Fruit fly (Drosophila melanogaster) Kc167 (cell line): ENCODE data around the gene CG15203.

Experiments used
- Myc ChIP-seq: fragments of >200 bp; optimal IDR thresholded peaks from 2 replicates; lab custom pipeline; 2017; ENCODE audit warnings: missing external identifiers
- Sin3A ChIP-seq: fragments of >200 bp; optimal IDR thresholded peaks from 2 replicates; lab custom pipeline; 2018; ENCODE audit warnings: missing external identifiers
- h ChIP-seq: fragments of >200 bp; optimal IDR thresholded peaks from 3 replicates; lab custom pipeline; 2018; ENCODE audit warnings: missing external identifiers
- insv ChIP-seq: fragments of >200 bp; optimal IDR thresholded peaks from 3 replicates; lab custom pipeline; 2018; ENCODE audit warnings: missing external identifiers
- psq ChIP-seq: fragments of >200 bp; optimal IDR thresholded peaks from 2 replicates; lab custom pipeline; 2017; ENCODE audit warnings: missing external identifiers
- ttk ChIP-seq: sonication (Bioruptor generic); optimal IDR thresholded peaks from 2 replicates; lab custom pipeline; 2017; ENCODE audit warnings: missing external identifiers

Gene CG15203

DNA sequence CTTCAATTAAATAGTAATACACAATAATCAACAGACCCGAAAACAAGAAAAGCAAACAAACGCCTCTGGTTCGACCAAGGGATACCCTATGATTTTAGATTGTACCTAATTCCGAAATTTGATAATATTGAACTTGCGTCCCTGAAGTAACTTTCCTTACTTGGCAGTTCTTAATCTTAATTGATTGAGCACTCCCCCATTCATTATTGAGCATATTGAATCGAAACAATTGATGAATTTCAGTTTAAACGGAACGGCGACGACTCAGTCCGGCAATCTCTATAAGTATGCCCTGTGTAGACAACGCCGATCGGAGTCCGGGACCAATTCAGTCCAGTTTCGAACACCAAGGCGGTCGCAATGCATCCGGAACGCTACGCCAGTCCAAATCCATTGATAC lies at the start of gene CG15203:
Gene CG15203 (plus strand): TSS at position 301 of the 400 bp plus-strand sequence.
- no peak for TF ChIP-seq psq

DNA sequence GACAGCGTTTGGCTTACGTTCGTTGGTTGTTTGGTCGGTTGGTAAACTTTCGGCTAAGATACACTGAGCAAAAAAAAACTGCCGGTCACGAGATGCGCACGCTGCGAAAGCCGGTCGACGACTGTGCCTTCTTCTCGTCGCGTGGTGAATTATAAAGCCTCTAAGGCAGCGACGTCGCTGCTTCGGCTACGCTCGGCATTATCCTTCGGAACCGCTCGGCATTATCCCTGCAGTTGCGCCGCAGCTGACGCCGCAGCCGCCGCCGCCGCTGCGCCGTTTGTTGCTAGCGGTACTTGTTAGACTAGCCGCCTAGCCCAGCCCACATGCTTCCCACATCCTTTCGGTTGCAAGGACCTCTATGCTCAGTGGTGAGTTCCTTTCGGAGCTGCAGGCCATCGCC lies 26.6 kb upstream of the CG15203 start, which contains the start of gene vex:
Gene vex (minus strand): TSS at position 114 of the 400 bp plus-strand sequence.
- no peak for TF ChIP-seq insv (lab: Kevin White, UChicago)
- no peak for TF ChIP-seq h
- TF ChIP-seq ttk (lab: Kevin White, UChicago): no peak
- TF ChIP-seq Myc (lab: Kevin White, UChicago): no peak
- no peak for TF ChIP-seq psq
- TF ChIP-seq Sin3A (lab: Kevin White, UChicago): no peak

DNA sequence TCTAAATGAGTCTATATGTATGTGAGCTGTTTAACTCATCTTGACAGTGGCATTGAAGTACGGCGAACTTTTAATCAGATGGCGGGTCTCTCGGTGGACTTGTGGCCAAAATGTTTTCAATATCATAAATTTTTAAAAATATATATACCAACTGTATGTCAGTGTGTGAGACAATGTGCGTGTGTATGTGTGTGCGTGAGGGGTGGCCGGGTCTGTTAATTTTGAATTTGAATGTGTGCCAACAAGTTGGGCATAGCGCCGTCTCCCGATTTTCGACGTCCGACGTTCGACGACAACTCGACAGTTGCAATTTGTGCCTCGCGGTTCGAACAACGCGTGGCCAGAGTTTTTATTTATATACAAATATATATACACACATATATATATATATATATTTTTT lies 21.9 kb upstream of the CG15203 start, which contains the start of gene SmydA-4:
Gene SmydA-4 (plus strand): TSS at position 301 of the 400 bp plus-strand sequence.
- no peak for TF ChIP-seq psq
- TF ChIP-seq Sin3A (lab: Kevin White, UChicago): no peak
- TF ChIP-seq Myc (lab: Kevin White, UChicago): no peak
- TF ChIP-seq ttk (lab: Kevin White, UChicago): no peak
- TF ChIP-seq h: no peak
- no peak for TF ChIP-seq insv (lab: Kevin White, UChicago)

DNA sequence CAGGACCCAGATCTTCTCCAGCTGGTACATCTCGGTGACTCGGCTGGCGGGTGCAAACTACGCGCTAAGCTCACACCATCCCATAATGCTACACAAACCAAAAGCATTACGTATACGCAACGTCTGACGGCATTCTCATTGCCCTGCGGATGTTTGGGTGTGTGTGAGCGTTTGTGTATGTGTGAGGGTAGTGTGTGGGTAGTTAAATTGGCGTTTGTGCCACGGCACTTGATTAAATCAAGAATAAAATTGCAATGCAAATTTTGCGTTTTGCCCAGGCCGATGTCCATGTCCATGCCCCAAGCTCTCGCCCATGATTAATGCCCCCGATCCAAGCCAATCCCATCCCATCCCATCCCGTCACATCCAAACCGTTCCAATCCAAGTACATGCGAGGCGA lies 12.9 kb upstream of the CG15203 start, which contains the start of gene CG1552:
Gene CG1552 (minus strand): TSS at position 101 of the 400 bp plus-strand sequence.
- TF ChIP-seq ttk (lab: Kevin White, UChicago) (no peak), psq (no peak), Sin3A (lab: Kevin White, UChicago) (no peak), insv (lab: Kevin White, UChicago) (no peak), h (no peak)

DNA sequence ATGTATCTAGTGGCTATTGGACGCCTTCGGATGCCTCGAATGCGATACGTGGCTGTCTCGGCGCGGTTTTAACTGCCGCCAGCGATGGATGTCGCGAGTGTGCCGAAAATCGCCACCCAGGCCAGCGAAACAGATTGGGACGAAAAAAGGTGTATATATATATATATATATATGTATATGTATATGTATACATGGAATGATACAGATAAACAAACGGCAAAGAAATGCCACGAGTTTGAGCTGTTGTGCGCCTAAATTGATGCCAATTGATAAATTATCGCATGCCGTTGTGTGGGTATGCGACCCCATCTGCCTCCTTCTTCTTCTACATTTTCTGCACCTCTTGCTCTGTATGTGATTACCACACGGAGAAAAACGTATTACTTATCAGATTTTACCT lies 6.8 kb upstream of the CG15203 start, which contains the start of gene CG1545:
Gene CG1545 (minus strand): TSS at position 101 of the 400 bp plus-strand sequence.
- TF ChIP-seq Myc (lab: Kevin White, UChicago) (no peak), psq (no peak), insv (lab: Kevin White, UChicago) (no peak), h (no peak), Sin3A (lab: Kevin White, UChicago) (no peak), ttk (lab: Kevin White, UChicago) (no peak)

DNA sequence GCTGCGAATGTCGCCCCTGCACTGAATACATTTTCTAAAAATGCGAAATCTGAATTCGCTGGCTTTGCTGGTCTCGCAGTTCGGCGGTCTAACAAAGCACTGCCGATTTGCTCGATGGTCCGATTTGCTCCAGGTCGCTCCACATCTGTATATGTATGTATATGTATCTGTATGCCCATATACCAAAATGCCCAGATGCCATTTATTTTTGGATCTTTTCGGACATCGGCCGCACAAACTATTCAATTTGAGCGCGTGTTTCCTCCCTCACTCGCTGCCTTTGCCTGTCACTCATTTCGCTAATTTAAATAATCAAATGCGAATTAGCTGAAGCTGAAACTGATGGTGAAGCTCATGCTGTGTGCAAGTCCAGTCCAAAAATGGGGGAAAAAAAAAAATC lies 3.3 kb upstream of the CG15203 start, which contains the start of gene CG1537:
Gene CG1537 (minus strand): TSS at position 101 of the 400 bp plus-strand sequence.
- TF ChIP-seq ttk (lab: Kevin White, UChicago): no peak
- TF ChIP-seq Sin3A (lab: Kevin White, UChicago): no peak

DNA sequence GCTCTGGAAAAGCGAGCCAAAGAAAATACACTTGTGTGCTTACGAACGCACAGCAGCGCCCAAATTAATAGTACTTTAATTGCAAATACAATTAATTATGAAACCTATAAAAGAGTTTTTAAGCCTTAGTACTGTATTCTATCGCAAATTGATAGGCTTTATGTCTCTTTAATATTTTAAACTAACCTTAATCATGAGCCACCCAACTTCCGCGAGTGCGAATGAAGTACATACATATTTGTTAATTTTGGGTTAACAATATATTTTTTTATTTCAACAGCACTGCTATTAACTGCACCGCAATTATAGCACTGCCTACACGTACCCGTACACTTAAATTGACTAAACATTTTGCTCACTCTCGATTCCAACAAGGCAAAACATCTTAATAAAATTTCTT lies 14.9 kb downstream of the CG15203 start:
- TF ChIP-seq ttk (lab: Kevin White, UChicago) (no peak), insv (lab: Kevin White, UChicago) (no peak), Sin3A (lab: Kevin White, UChicago) (no peak), Myc (lab: Kevin White, UChicago) (no peak), h (no peak), psq (no peak)

DNA sequence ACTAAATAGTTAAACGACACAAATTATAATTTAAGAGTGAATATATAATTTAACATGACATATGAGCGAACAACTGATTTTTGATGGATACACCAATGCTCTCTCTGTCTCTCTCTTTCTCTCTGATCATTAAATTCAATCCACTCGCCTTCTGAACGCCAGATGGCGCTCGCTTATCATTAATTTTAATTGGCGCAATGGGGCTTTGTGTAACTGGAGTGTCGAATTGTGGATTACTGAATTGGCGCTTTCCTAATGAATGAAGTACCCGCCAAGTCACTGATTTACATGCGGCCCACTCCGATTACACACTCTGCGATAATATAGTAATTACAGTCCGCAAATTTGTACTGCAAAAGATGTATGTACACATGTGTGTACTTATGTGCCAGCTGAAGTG lies 15.5 kb downstream of the CG15203 start:
- TF ChIP-seq Sin3A (lab: Kevin White, UChicago) (no peak), insv (lab: Kevin White, UChicago) (no peak), psq (no peak), ttk (lab: Kevin White, UChicago) (no peak), Myc (lab: Kevin White, UChicago) (no peak), h (peak; percentile 86)

DNA sequence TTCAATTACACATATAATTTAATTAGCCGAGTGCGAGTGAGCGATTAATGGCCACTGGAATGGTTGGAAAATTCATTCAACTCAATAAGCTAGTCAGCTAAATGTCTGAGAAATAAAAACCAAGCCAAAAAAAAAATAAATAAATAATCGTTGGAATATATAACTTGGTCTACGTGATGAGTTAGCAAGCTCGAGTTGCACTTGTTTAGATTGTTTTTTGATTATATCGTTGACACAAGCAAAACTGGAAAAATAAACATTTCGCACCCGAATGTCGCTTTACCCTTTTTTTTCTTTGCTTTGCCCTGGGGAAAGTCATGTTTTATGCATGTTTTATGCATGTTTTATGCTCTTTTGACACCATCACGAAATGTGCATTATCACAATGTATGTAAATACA lies 16.7 kb downstream of the CG15203 start:
- TF ChIP-seq Sin3A (lab: Kevin White, UChicago): no peak
- TF ChIP-seq Myc (lab: Kevin White, UChicago): no peak
- no peak for TF ChIP-seq ttk (lab: Kevin White, UChicago)
- TF ChIP-seq psq: no peak
- TF ChIP-seq h: no peak
- no peak for TF ChIP-seq insv (lab: Kevin White, UChicago)

DNA sequence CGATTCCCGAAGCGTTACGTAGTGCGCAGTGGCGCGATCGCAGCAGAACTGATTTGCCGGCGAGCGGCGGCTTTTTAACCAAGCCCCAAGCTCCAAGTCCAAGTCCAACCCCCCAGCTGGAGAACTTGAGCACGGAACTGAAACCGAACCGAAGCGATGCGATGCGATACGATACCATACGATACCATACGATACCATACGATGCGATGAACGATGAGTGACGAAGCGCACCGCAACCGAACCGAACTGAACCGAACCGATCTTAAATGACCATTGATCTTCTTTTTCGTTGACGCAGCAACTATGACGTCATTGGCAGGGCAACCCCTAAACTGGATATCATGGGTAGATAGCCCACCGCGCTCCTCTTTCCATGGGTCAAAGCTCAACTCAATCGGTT lies 19.9 kb downstream of the CG15203 start, which contains the start of gene sev:
Gene sev (minus strand): TSS at position 50 of the 400 bp plus-strand sequence.
- TF ChIP-seq ttk (lab: Kevin White, UChicago) (no peak), Myc (lab: Kevin White, UChicago) (no peak), psq (no peak), insv (lab: Kevin White, UChicago) (no peak), h (no peak), Sin3A (lab: Kevin White, UChicago) (no peak)

DNA sequence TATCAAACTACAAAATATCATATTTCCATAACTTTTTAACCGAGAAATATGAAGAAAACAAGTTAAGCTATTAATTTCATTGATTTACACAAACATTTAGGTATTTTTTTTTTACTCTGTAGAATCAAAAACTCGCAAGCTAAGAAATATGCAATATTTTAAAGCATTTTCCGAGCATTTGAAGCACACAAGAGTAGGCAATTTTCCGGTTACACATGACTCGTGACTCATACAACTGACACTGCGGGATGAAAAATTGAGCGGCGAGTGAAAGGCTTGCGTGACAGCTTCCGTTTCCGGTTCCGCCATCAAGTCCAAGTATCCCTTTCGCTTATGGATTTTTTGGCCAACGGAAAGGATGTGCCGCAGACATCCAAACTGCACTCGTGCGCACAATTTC lies 21.0 kb downstream of the CG15203 start:
- no peak for TF ChIP-seq insv (lab: Kevin White, UChicago)
- no peak for TF ChIP-seq ttk (lab: Kevin White, UChicago)
- no peak for TF ChIP-seq psq
- no peak for TF ChIP-seq h
- no peak for TF ChIP-seq Sin3A (lab: Kevin White, UChicago)
- TF ChIP-seq Myc (lab: Kevin White, UChicago): no peak

DNA sequence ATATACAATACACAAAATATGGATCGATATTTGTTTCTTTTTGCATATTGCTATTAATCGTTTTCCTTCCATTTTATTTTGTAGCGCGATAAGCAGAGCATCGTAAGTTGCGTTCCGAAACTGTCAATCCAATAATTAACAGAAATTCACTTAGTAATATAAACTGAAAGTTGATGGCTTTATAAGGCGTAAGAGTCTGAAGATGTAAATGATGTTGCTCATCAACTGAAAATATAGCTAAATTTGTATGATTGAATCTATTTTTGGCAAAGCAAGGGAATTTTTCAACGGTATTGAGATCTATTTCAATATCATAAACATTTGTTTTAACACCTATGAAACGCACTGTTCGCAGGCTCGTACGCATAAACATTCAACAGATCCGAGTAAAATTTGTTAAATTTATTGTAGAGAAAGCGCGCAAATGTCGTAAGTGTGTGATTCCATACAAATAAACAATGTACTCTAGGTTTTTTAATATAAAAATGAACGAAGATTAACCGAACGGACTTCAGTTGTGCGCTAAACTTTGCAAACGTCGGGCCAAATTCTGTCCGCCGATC lies 22.5 kb downstream of the CG15203 start, which contains the start of gene Vago:
Gene Vago (plus strand): TSS at position 513 of the 563 bp plus-strand sequence.
- no peak for TF ChIP-seq h
- no peak for TF ChIP-seq Sin3A (lab: Kevin White, UChicago)
- no peak for TF ChIP-seq Myc (lab: Kevin White, UChicago)
- no peak for TF ChIP-seq ttk (lab: Kevin White, UChicago)
- TF ChIP-seq insv (lab: Kevin White, UChicago): no peak
- no peak for TF ChIP-seq psq

DNA sequence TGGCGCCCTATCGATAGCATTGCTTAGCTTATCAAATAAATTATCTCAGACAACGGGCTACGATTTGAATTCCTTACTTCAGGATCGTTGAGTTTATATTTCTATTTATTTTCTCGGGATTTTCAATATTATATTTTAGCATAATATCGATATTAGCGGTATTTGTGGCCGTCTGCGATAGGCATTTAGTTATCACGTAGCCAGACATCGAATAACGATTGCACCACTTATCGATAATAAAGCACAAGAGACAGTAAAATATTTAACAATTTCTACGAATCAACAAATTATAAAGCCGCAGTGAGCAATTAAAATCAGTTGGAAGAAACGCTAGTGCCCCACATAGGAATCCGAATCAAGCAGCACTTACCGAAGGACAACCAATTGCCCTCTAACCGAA lies 23.8 kb downstream of the CG15203 start, which contains the start of gene CG2076:
Gene CG2076 (plus strand): TSS at position 50 of the 400 bp plus-strand sequence.
- TF ChIP-seq h (no peak), ttk (lab: Kevin White, UChicago) (no peak), psq (no peak), Sin3A (lab: Kevin White, UChicago) (no peak), Myc (lab: Kevin White, UChicago) (no peak), insv (lab: Kevin White, UChicago) (no peak)
